Fruit fly (Drosophila melanogaster): ENCODE data around the gene CG1440.
A peak's percentile ranks its signal among the peaks of the same experiment; 100 is the strongest.

CG1440 gene

dm6 chrX:8464378-8465036, 27.6 kb downstream of the CG1440 start, which contains the start of gene Sptr:
Gene Sptr (minus strand): TSS chrX:8464438.
- peak; percentile 95 for TF ChIP-seq Ets98B (GFP tag; IDR thresholded peaks at IDR 0.05)
- TF ChIP-seq rn (GFP tag; IDR thresholded peaks at IDR 0.05), result peak; percentile 72
- TF ChIP-seq CG8301 (tag; optimal IDR thresholded peaks at IDR 0.05), result peak; percentile 91
- peak; percentile 92 for TF ChIP-seq Snoo (tag; optimal IDR thresholded peaks at IDR 0.05)
- TF ChIP-seq CG10348 (GFP tag; IDR thresholded peaks at IDR 0.05), result no peak
- TF ChIP-seq gl (tag; optimal IDR thresholded peaks at IDR 0.05), result peak; percentile 83
- TF ChIP-seq CG15710 (tag; optimal IDR thresholded peaks at IDR 0.05), result peak; percentile 94
- TF ChIP-seq CG12605 (GFP tag; IDR thresholded peaks at IDR 0.05), result peak; percentile 92
- TF ChIP-seq Pif1A (GFP tag; optimal IDR thresholded peaks at IDR 0.05), result peak; percentile 93
- peak; percentile 80 for TF ChIP-seq D1 (tag; optimal IDR thresholded peaks at IDR 0.05)
- TF ChIP-seq CG34367 (tag; optimal IDR thresholded peaks at IDR 0.05), result peak; percentile 92
- peak; percentile 64 for TF ChIP-seq EcR (GFP tag; optimal IDR thresholded peaks at IDR 0.05)
- peak; percentile 92 for TF ChIP-seq CG17806 (tag; optimal IDR thresholded peaks at IDR 0.05)
- peak; percentile 95 for TF ChIP-seq CG8159 (tag; optimal IDR thresholded peaks at IDR 0.05)
- TF ChIP-seq CG4496 (GFP tag; IDR thresholded peaks at IDR 0.05), result peak; percentile 96
- peak; percentile 91 for TF ChIP-seq CG14655 (GFP tag; optimal IDR thresholded peaks at IDR 0.05)
- TF ChIP-seq fd96Ca (GFP tag; IDR thresholded peaks at IDR 0.05), result peak; percentile 89
- TF ChIP-seq CG32121 (GFP tag; IDR thresholded peaks at IDR 0.05), result peak; percentile 93
- peak; percentile 85 for TF ChIP-seq CG13204 (GFP tag; optimal IDR thresholded peaks at IDR 0.05)
- TF ChIP-seq Pif1B (GFP tag; optimal IDR thresholded peaks at IDR 0.05), result peak; percentile 93
- peak; percentile 91 for TF ChIP-seq CG9948 (tag; optimal IDR thresholded peaks at IDR 0.05)

dm6 chrX:8466729-8467215, 29.9 kb downstream of the CG1440 start:
- TF ChIP-seq rn (GFP tag; IDR thresholded peaks at IDR 0.05), result no peak

- no peak for TF ChIP-seq Pif1A (GFP tag; optimal IDR thresholded peaks at IDR 0.05)
- TF ChIP-seq CG14655 (GFP tag; optimal IDR thresholded peaks at IDR 0.05), result no peak
Observed at dm6 chrX:8468962-8469459, 32.2 kb downstream of the CG1440 start, which contains the start of gene CG12116. Gene CG12116 (minus strand): TSS chrX:8469012.

- TF ChIP-seq Pif1A (GFP tag; optimal IDR thresholded peaks at IDR 0.05), result no peak
- TF ChIP-seq D1 (tag; optimal IDR thresholded peaks at IDR 0.05), result no peak
- no peak for TF ChIP-seq CG32121 (GFP tag; IDR thresholded peaks at IDR 0.05)
- no peak for TF ChIP-seq CG9948 (tag; optimal IDR thresholded peaks at IDR 0.05)
- TF ChIP-seq CG4496 (GFP tag; IDR thresholded peaks at IDR 0.05), result no peak
- TF ChIP-seq CG8159 (tag; optimal IDR thresholded peaks at IDR 0.05), result no peak
- no peak for TF ChIP-seq rn (GFP tag; IDR thresholded peaks at IDR 0.05)
- TF ChIP-seq CG13204 (GFP tag; optimal IDR thresholded peaks at IDR 0.05), result no peak
- TF ChIP-seq CG34367 (tag; optimal IDR thresholded peaks at IDR 0.05), result no peak
- TF ChIP-seq CG17806 (tag; optimal IDR thresholded peaks at IDR 0.05), result no peak
- TF ChIP-seq gl (tag; optimal IDR thresholded peaks at IDR 0.05), result no peak
- no peak for TF ChIP-seq Pif1B (GFP tag; optimal IDR thresholded peaks at IDR 0.05)
Observed at dm6 chrX:8469606-8470005, 32.7 kb downstream of the CG1440 start.

dm6 chrX:8470588-8470987, 33.7 kb downstream of the CG1440 start, which contains the start of gene Cp7Fa:
Gene Cp7Fa (plus strand): TSS chrX:8470888.
- TF ChIP-seq CG34367 (tag; optimal IDR thresholded peaks at IDR 0.05) (no peak), CG32121 (GFP tag; IDR thresholded peaks at IDR 0.05) (no peak), CG4496 (GFP tag; IDR thresholded peaks at IDR 0.05) (no peak), EcR (GFP tag; optimal IDR thresholded peaks at IDR 0.05) (no peak), fd96Ca (GFP tag; IDR thresholded peaks at IDR 0.05) (no peak), CG13204 (GFP tag; optimal IDR thresholded peaks at IDR 0.05) (no peak), gl (tag; optimal IDR thresholded peaks at IDR 0.05) (no peak), CG12605 (GFP tag; IDR thresholded peaks at IDR 0.05) (no peak), Pif1A (GFP tag; optimal IDR thresholded peaks at IDR 0.05) (no peak), CG17806 (tag; optimal IDR thresholded peaks at IDR 0.05) (no peak), CG8159 (tag; optimal IDR thresholded peaks at IDR 0.05) (no peak), Pif1B (GFP tag; optimal IDR thresholded peaks at IDR 0.05) (no peak)

- TF ChIP-seq CG15710 (tag; optimal IDR thresholded peaks at IDR 0.05), result no peak
- no peak for TF ChIP-seq CG34367 (tag; optimal IDR thresholded peaks at IDR 0.05)
- TF ChIP-seq CG14655 (GFP tag; optimal IDR thresholded peaks at IDR 0.05), result no peak
- TF ChIP-seq CG9948 (tag; optimal IDR thresholded peaks at IDR 0.05), result no peak
- no peak for TF ChIP-seq Pif1A (GFP tag; optimal IDR thresholded peaks at IDR 0.05)
- TF ChIP-seq EcR (GFP tag; optimal IDR thresholded peaks at IDR 0.05), result no peak
- no peak for TF ChIP-seq Pif1B (GFP tag; optimal IDR thresholded peaks at IDR 0.05)
- TF ChIP-seq Ets98B (GFP tag; IDR thresholded peaks at IDR 0.05), result no peak
- TF ChIP-seq CG17806 (tag; optimal IDR thresholded peaks at IDR 0.05), result no peak
- TF ChIP-seq CG32121 (GFP tag; IDR thresholded peaks at IDR 0.05), result no peak
- no peak for TF ChIP-seq fd96Ca (GFP tag; IDR thresholded peaks at IDR 0.05)
Observed at dm6 chrX:8473339-8473887, 36.6 kb downstream of the CG1440 start, which contains the start of gene Cp7Fb. Gene Cp7Fb (plus strand): TSS chrX:8473837.

Measured in whole organism, pupa.